Worm (Caenorhabditis elegans): ENCODE data around the gene oig-4.

DNA sequence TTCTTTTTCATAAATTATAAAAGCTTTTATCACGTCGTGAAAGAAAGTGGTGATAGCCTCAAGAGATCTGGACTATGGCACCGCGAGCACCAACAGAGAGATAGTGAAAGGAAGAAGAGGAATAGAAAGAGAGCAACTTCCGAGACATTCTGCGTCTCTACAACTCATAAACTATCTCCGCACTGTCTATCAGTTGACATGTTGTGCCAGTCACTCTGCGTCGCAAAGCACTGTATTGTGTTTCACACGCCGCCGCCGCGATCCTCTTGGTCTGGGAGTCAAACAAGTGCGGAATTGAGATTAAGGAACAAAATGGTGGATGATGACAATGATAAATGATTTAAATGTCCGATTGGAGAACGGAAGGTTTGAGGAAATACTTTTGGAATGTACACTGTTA lies 10.1 kb downstream of the oig-4 start:
- TF ChIP-seq rnt-1 (tag; optimal IDR thresholded peaks at IDR 0.05) (peak; percentile 58), lsy-2 (tag; optimal IDR thresholded peaks at IDR 0.05) (no peak), ztf-11 (tag; optimal IDR thresholded peaks at IDR 0.05) (no peak), unc-62 (GFP tag; optimal IDR thresholded peaks at IDR 0.05) (no peak), ceh-82 (tag; optimal IDR thresholded peaks at IDR 0.05) (no peak), nhr-90 (tag; optimal IDR thresholded peaks at IDR 0.05; ENCODE audit: poor library complexity) (no peak), ceh-88 (GFP tag; IDR thresholded peaks at IDR 0.05) (no peak), sox-4 (tag; optimal IDR thresholded peaks at IDR 0.05) (no peak), lin-35 (GFP tag; optimal IDR thresholded peaks at IDR 0.05) (no peak), snpc-4 (tag; optimal IDR thresholded peaks at IDR 0.05) (no peak), zag-1 (tag; optimal IDR thresholded peaks at IDR 0.05) (no peak)
